Fruit fly (Drosophila melanogaster): ENCODE results near the gene crim.

- TF ChIP-seq CTCF (optimal IDR thresholded peaks at IDR 0.05) (no peak), CG8478 (optimal IDR thresholded peaks at IDR 0.05) (no peak)
Observed at dm6 chr3L:11721498-11721946, 10.3 kb upstream of the crim start.
